Worm (Caenorhabditis elegans): ENCODE measurements around the gene B0416.2.

DNA sequence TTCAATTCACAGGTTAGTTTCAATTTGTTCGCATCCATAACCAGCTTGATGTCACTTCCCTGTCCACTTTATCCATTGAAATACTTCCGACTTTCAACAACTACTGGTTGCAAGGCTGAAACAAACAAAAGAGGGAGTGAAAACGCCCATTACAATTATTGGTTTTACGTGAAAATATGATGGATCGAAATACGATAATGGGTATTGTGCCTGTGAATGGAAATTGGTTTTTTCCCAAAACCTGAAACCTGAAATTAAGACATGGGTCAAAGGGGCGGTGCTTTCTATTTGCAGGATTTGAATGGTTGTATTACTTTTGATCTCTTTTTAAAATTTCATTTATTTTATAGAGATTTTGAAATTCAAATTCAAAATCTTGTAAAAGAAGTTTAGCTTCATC is at the start of gene B0416.2:
- no peak for TF ChIP-seq W03F9.2 (tag; optimal IDR thresholded peaks at IDR 0.05)
- TF ChIP-seq dao-5 (tag; optimal IDR thresholded peaks at IDR 0.05): no peak
- TF ChIP-seq him-1 (tag; optimal IDR thresholded peaks at IDR 0.05): no peak

Measured in whole organism, L4/young adult.